Worm (Caenorhabditis elegans): ENCODE results near the gene C06G1.1.
A peak's percentile ranks its signal among the peaks of the same experiment; 100 is the strongest.

Gene C06G1.1

DNA sequence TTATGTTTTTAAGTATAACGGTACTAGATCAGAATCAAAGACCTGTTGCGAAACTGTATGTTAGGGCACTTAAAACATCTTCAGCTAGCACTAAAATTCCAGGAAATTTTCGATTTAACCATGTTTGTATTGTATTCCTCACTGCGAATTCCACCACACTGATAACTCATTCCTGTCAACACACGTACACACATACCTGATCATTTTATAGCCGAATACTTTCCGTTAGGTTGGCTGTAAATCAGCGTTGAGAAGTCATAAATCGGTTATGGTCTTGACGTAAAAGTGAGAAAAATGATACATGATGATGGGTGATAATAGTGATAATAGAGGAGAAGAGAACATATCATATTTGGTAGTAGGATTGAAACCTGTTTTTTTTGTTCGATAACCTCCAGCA lies 42.6 kb downstream of the C06G1.1 start:
- TF ChIP-seq unc-120 (tag; optimal IDR thresholded peaks at IDR 0.05; ENCODE audit: poor library complexity, severe bottlenecking) = no peak
- no peak for TF ChIP-seq ham-2 (GFP tag; optimal IDR thresholded peaks at IDR 0.05)
- no peak for TF ChIP-seq zip-8 (tag; optimal IDR thresholded peaks at IDR 0.05)
- no peak for TF ChIP-seq ceh-43 (GFP tag; optimal IDR thresholded peaks at IDR 0.05)
- no peak for TF ChIP-seq snpc-4 (tag; optimal IDR thresholded peaks at IDR 0.05)
- no peak for TF ChIP-seq drap-1 (GFP tag; optimal IDR thresholded peaks at IDR 0.05)
- TF ChIP-seq ceh-39 (tag; optimal IDR thresholded peaks at IDR 0.05) = no peak
- TF ChIP-seq lin-32 (GFP tag; optimal IDR thresholded peaks at IDR 0.05) = no peak
- no peak for TF ChIP-seq elt-1 (tag; optimal IDR thresholded peaks at IDR 0.05; ENCODE audit: borderline replicate concordance, insufficient read depth)
- no peak for TF ChIP-seq sptf-1 (tag; optimal IDR thresholded peaks at IDR 0.05)
- TF ChIP-seq nhr-12 (tag; optimal IDR thresholded peaks at IDR 0.05) = no peak
- TF ChIP-seq nhr-28 (tag; optimal IDR thresholded peaks at IDR 0.05) = no peak
- TF ChIP-seq ztf-11 (tag; optimal IDR thresholded peaks at IDR 0.05) = no peak

- no peak for TF ChIP-seq drap-1 (GFP tag; optimal IDR thresholded peaks at IDR 0.05)
- no peak for TF ChIP-seq unc-39 (tag; optimal IDR thresholded peaks at IDR 0.05)
- TF ChIP-seq mep-1 (tag; optimal IDR thresholded peaks at IDR 0.05) = no peak
- TF ChIP-seq M03D4.4 (tag; optimal IDR thresholded peaks at IDR 0.05) = no peak
- no peak for TF ChIP-seq blmp-1 (tag; optimal IDR thresholded peaks at IDR 0.05)
- no peak for TF ChIP-seq tbx-8 (GFP tag; optimal IDR thresholded peaks at IDR 0.05)
- no peak for TF ChIP-seq pha-4 (tag; optimal IDR thresholded peaks at IDR 0.05)
- no peak for TF ChIP-seq bed-3 (GFP tag; optimal IDR thresholded peaks at IDR 0.05)
- no peak for TF ChIP-seq snpc-4 (tag; optimal IDR thresholded peaks at IDR 0.05)
- TF ChIP-seq nhr-12 (tag; optimal IDR thresholded peaks at IDR 0.05) = no peak
- TF ChIP-seq mls-2 (tag; optimal IDR thresholded peaks at IDR 0.05) = no peak
- TF ChIP-seq lin-13 (tag; optimal IDR thresholded peaks at IDR 0.05) = no peak
- no peak for TF ChIP-seq unc-120 (tag; optimal IDR thresholded peaks at IDR 0.05; ENCODE audit: poor library complexity, severe bottlenecking)
- TF ChIP-seq zip-8 (tag; optimal IDR thresholded peaks at IDR 0.05) = no peak
- no peak for TF ChIP-seq nhr-28 (tag; optimal IDR thresholded peaks at IDR 0.05)
Measured at ce11 chrX:16677672-16678071, 44.5 kb downstream of the C06G1.1 start, which contains the start of gene F22H10.3. F22H10.3 (minus strand) TSS chrX:16677707.

DNA sequence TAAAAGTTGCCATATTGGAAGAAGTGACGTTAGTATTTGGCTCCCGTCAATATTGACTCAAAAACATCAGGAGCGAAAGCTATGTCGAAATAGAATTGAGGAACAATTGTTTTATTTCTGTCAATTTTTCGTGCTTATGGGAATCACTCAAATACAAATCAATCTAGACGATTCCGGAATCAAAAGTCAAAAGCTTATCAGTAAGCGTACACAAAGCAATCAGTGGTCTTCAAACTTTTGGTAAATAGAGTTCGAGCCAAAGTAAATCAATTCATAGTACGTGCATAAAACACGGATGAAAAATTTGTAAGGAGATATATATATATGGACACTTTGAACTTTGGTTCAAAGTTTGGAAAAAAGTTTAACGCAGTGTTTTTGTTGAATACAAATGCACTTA lies 44.9 kb downstream of the C06G1.1 start:
- no peak for TF ChIP-seq nhr-28 (tag; optimal IDR thresholded peaks at IDR 0.05)
- TF ChIP-seq nhr-2 (tag; optimal IDR thresholded peaks at IDR 0.05) = no peak

ce11 chrX:16679117-16679590 lies 46.0 kb downstream of the C06G1.1 start, which contains the start of gene F22H10.2:
F22H10.2 (plus strand) TSS chrX:16679540.
- TF ChIP-seq elt-3 (tag; optimal IDR thresholded peaks at IDR 0.05) (no peak), lin-13 (tag; optimal IDR thresholded peaks at IDR 0.05) (no peak), lin-32 (GFP tag; optimal IDR thresholded peaks at IDR 0.05) (no peak)

- peak; percentile 74 for TF ChIP-seq cnd-1 (tag; optimal IDR thresholded peaks at IDR 0.05)
- peak; percentile 59 for TF ChIP-seq unc-120 (tag; optimal IDR thresholded peaks at IDR 0.05; ENCODE audit: poor library complexity, severe bottlenecking)
- TF ChIP-seq nhr-2 (tag; optimal IDR thresholded peaks at IDR 0.05) = peak; percentile 28
- TF ChIP-seq sptf-1 (tag; optimal IDR thresholded peaks at IDR 0.05) = peak; percentile 81
- peak; percentile 91 for TF ChIP-seq nhr-12 (tag; optimal IDR thresholded peaks at IDR 0.05)
- peak; percentile 90 for TF ChIP-seq drap-1 (GFP tag; optimal IDR thresholded peaks at IDR 0.05)
- TF ChIP-seq nhr-28 (tag; optimal IDR thresholded peaks at IDR 0.05) = peak; percentile 83
- no peak for TF ChIP-seq sem-2 (GFP tag; optimal IDR thresholded peaks at IDR 0.05)
- TF ChIP-seq ceh-83 (GFP tag; optimal IDR thresholded peaks at IDR 0.05) = peak; percentile 35
- TF ChIP-seq ces-1 (GFP tag; optimal IDR thresholded peaks at IDR 0.05) = peak; percentile 100
- peak; percentile 63 for TF ChIP-seq ceh-43 (GFP tag; optimal IDR thresholded peaks at IDR 0.05)
- TF ChIP-seq M03D4.4 (tag; optimal IDR thresholded peaks at IDR 0.05) = peak; percentile 60
- no peak for TF ChIP-seq snpc-4 (tag; optimal IDR thresholded peaks at IDR 0.05)
- TF ChIP-seq ham-2 (GFP tag; optimal IDR thresholded peaks at IDR 0.05) = no peak
- TF ChIP-seq elt-1 (tag; optimal IDR thresholded peaks at IDR 0.05; ENCODE audit: borderline replicate concordance, insufficient read depth) = peak; percentile 45
- no peak for TF ChIP-seq blmp-1 (tag; optimal IDR thresholded peaks at IDR 0.05)
- TF ChIP-seq mep-1 (tag; optimal IDR thresholded peaks at IDR 0.05) = peak; percentile 87
- peak; percentile 90 for TF ChIP-seq unc-62 (GFP tag; optimal IDR thresholded peaks at IDR 0.05)
- TF ChIP-seq hlh-1 (tag; optimal IDR thresholded peaks at IDR 0.05) = peak; percentile 93
- no peak for TF ChIP-seq bed-3 (GFP tag; optimal IDR thresholded peaks at IDR 0.05)
- peak; percentile 89 for TF ChIP-seq lsy-2 (tag; optimal IDR thresholded peaks at IDR 0.05)
- TF ChIP-seq zip-8 (tag; optimal IDR thresholded peaks at IDR 0.05) = no peak
- peak; percentile 40 for TF ChIP-seq nhr-76 (tag; optimal IDR thresholded peaks at IDR 0.05)
- peak; percentile 90 for TF ChIP-seq ceh-39 (tag; optimal IDR thresholded peaks at IDR 0.05)
- peak; percentile 99 for TF ChIP-seq nhr-237 (tag; optimal IDR thresholded peaks at IDR 0.05)
- peak; percentile 69 for TF ChIP-seq unc-39 (tag; optimal IDR thresholded peaks at IDR 0.05)
- no peak for TF ChIP-seq mls-2 (tag; optimal IDR thresholded peaks at IDR 0.05)
- TF ChIP-seq lin-13 (tag; optimal IDR thresholded peaks at IDR 0.05) = peak; percentile 73
- TF ChIP-seq elt-3 (tag; optimal IDR thresholded peaks at IDR 0.05) = peak; percentile 94
- peak; percentile 10 for TF ChIP-seq tbx-8 (GFP tag; optimal IDR thresholded peaks at IDR 0.05)
- TF ChIP-seq lin-32 (GFP tag; optimal IDR thresholded peaks at IDR 0.05) = no peak
- TF ChIP-seq mab-5 (tag; optimal IDR thresholded peaks at IDR 0.05) = peak; percentile 94
- peak; percentile 79 for TF ChIP-seq ztf-11 (tag; optimal IDR thresholded peaks at IDR 0.05)
- peak; percentile 99 for TF ChIP-seq pha-4 (tag; optimal IDR thresholded peaks at IDR 0.05)
- TF ChIP-seq flh-1 (GFP tag; optimal IDR thresholded peaks at IDR 0.05) = no peak
Measured at ce11 chrX:16681910-16682493, 48.9 kb downstream of the C06G1.1 start.

Measured in whole organism, mixed stage, embryonic.